Worm (Caenorhabditis elegans) whole organism, early embryonic: Measurements from ENCODE around the gene lbp-2.
A peak's percentile ranks its signal among the peaks of the same experiment; 100 is the strongest.

ENCODE experiments used
- B0310.2 ChIP-seq: sonication (generic microtip); optimal IDR thresholded peaks from 2 replicates; lab custom pipeline; 2016; ENCODE audit warnings: mild to moderate bottlenecking, missing genetic modification characterization, missing compliant biosample characterization
- F13C5.2 ChIP-seq: sonication (generic microtip); optimal IDR thresholded peaks from 2 replicates; lab custom pipeline; 2017; ENCODE audit warnings: mild to moderate bottlenecking, missing genetic modification characterization, inconsistent platforms, missing compliant biosample characterization
- aly-1 ChIP-seq: sonication (generic microtip); optimal IDR thresholded peaks from 2 replicates; lab custom pipeline; 2016; ENCODE audit warnings: missing genetic modification characterization, missing compliant biosample characterization
- ama-1 ChIP-seq: fragments of 150-350 bp; optimal IDR thresholded peaks from 2 replicates; lab custom pipeline; 2014
- ceh-13 ChIP-seq: fragments of 200-800 bp; sonication (Bioruptor generic); optimal IDR thresholded peaks from 2 replicates; lab custom pipeline; 2018; ENCODE audit warnings: mild to moderate bottlenecking, missing genetic modification characterization, missing compliant biosample characterization
- ets-7 ChIP-seq: sonication (generic microtip); optimal IDR thresholded peaks from 2 replicates; lab custom pipeline; 2016; ENCODE audit warnings: missing genotype, missing genetic modification characterization, missing compliant biosample characterization
- flt-1 ChIP-seq: fragments of 200-800 bp; sonication (Bioruptor generic); IDR thresholded peaks from 2 replicates; pipeline ENCODE4 v1.3.6; 2022; ENCODE audit warnings: missing genetic modification characterization, missing compliant biosample characterization
- hmg-4 ChIP-seq: fragments of 200-800 bp; sonication (Bioruptor generic); optimal IDR thresholded peaks from 2 replicates; lab custom pipeline; 2018; ENCODE audit warnings: mild to moderate bottlenecking, missing genetic modification characterization, missing compliant biosample characterization
- hnd-1 ChIP-seq: sonication (generic microtip); optimal IDR thresholded peaks from 2 replicates; lab custom pipeline; 2016; ENCODE audit warnings: missing genetic modification characterization, missing compliant biosample characterization
- scrt-1 ChIP-seq: fragments of 200-800 bp; sonication (Bioruptor generic); IDR thresholded peaks from 2 replicates; pipeline ENCODE4 v1.3.6; 2022; ENCODE audit warnings: missing genetic modification characterization, missing compliant biosample characterization
- sea-1 ChIP-seq: fragments of 200-800 bp; sonication (Bioruptor generic); conservative IDR thresholded peaks from 2 replicates; pipeline ENCODE4 v1.3.6; 2022; ENCODE audit warnings: missing genetic modification characterization, missing compliant biosample characterization
- tbx-11 ChIP-seq: fragments of 200-800 bp; sonication (Bioruptor generic); IDR thresholded peaks from 2 replicates; pipeline ENCODE4 v1.3.6; 2022; ENCODE audit warnings: missing genetic modification characterization, missing compliant biosample characterization
- tbx-37 ChIP-seq: fragments of 200-800 bp; sonication (Bioruptor generic); conservative IDR thresholded peaks from 2 replicates; pipeline ENCODE4 v1.3.6; 2022; ENCODE audit warnings: missing genetic modification reagents, missing genetic modification characterization, missing compliant biosample characterization
- tra-4 ChIP-seq: sonication (generic microtip); optimal IDR thresholded peaks from 2 replicates; lab custom pipeline; 2017; ENCODE audit warnings: missing genetic modification characterization, missing compliant biosample characterization

ce11 chrX:3258842-3259241 lies 1.6 kb upstream of the lbp-2 start, which contains the start of gene lbp-1:
- TF ChIP-seq ets-7 (no peak), flt-1 (GFP tag; lab: Robert Waterston, UW) (no peak), ama-1 (no peak), tbx-37 (GFP tag; lab: Robert Waterston, UW) (no peak), F13C5.2 (tag; lab: Kevin White, UChicago) (no peak), hnd-1 (no peak), ceh-13 (GFP tag; lab: Kevin White, UChicago) (no peak), tra-4 (no peak), tbx-11 (GFP tag; lab: Robert Waterston, UW) (no peak), B0310.2 (tag; lab: Kevin White, UChicago) (no peak), hmg-4 (peak; percentile 25), sea-1 (GFP tag; lab: Robert Waterston, UW) (no peak), scrt-1 (GFP tag; lab: Robert Waterston, UW) (no peak), aly-1 (tag; lab: Kevin White, UChicago) (peak; percentile 32)
